Fruit fly (Drosophila melanogaster): Measurements from ENCODE around the gene Tpr2.

dm6 chr2L:16448451-16449206 lies 42.7 kb upstream of the Tpr2 start, which contains the start of gene CG5888:
- TF ChIP-seq EcR (GFP tag; optimal IDR thresholded peaks at IDR 0.05) = no peak
- no peak for TF ChIP-seq psq (optimal IDR thresholded peaks at IDR 0.05)
- TF ChIP-seq usp (GFP tag; optimal IDR thresholded peaks at IDR 0.05) = no peak
